Fruit fly (Drosophila melanogaster): ENCODE results near the gene mRpS24.
A peak's percentile ranks its signal among the peaks of the same experiment; 100 is the strongest.

The mRpS24 gene

DNA sequence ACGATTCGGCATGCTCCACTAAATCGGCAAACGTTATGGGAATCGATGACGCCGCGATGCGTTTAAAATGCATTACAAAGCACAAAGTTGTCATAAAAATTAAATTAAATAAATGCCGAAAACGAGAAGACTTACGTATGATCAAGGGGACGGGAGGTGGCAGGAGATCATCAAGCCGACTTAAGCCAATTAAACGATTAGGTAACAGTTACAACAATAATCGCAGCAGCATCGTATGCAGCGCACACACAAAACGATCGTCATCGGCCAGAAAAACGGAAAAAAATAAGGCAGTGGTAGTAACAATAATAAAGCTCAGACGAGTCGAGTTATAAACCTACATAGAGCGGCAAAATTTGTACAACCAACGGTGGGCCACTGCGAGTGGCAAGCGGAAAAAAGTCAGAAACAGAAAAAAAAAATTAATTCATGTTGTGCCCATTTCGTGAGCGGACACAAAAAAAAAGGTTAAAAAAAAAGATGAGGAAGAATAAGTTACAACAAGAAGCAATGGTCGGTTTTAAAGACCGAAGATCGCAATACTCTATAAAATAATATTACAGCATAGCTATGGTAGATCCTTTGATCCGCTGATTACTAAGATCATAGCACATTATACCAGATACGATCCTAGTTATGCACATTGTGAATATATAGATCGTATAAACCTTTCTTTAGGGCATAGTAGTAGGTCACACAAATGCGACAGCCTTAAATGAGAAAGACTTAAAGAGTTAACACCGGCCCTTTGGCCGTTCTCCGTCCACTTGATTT, 43.2 kb upstream of the mRpS24 start (continued):
- TF ChIP-seq CG11247 (GFP tag; IDR thresholded peaks at IDR 0.05) = peak; percentile 40; the same call in 1 of the 2 replicates
- TF ChIP-seq gem (tag; optimal IDR thresholded peaks at IDR 0.05) = peak; percentile 74
- no peak for TF ChIP-seq CG14860 (GFP tag; IDR thresholded peaks at IDR 0.05; ENCODE audit: partially characterized antibody)
- TF ChIP-seq Ssrp (tag; optimal IDR thresholded peaks at IDR 0.05) = peak; percentile 64
- TF ChIP-seq CG10979 (tag; optimal IDR thresholded peaks at IDR 0.05) = peak; percentile 55
- peak; percentile 23 for TF ChIP-seq CG9437 (GFP tag; optimal IDR thresholded peaks at IDR 0.05)
- TF ChIP-seq emc (GFP tag; optimal IDR thresholded peaks at IDR 0.05) = no peak
- no peak for TF ChIP-seq hth (optimal IDR thresholded peaks at IDR 0.05)
- TF ChIP-seq unpg (GFP tag; optimal IDR thresholded peaks at IDR 0.05) = peak; percentile 60
- TF ChIP-seq CG16863 (GFP tag; optimal IDR thresholded peaks at IDR 0.05) = peak; percentile 4
- TF ChIP-seq lmd (GFP tag; IDR thresholded peaks at IDR 0.05) = peak; percentile 57
- TF ChIP-seq dimm (GFP tag; IDR thresholded peaks at IDR 0.05) = no peak
- peak; percentile 70 for TF ChIP-seq dysf (GFP tag; IDR thresholded peaks at IDR 0.05)
- no peak for TF ChIP-seq CG12744 (GFP tag; optimal IDR thresholded peaks at IDR 0.05)
- TF ChIP-seq jing (GFP tag; optimal IDR thresholded peaks at IDR 0.05) = peak; percentile 17
- TF ChIP-seq CG6854 (GFP tag; optimal IDR thresholded peaks at IDR 0.05) = no peak
- TF ChIP-seq pb (GFP tag; optimal IDR thresholded peaks at IDR 0.05) = peak; percentile 0
- TF ChIP-seq Ptx1 (GFP tag; IDR thresholded peaks at IDR 0.05) = peak; percentile 71
- TF ChIP-seq CG11093 (GFP tag; IDR thresholded peaks at IDR 0.05) = no peak
- TF ChIP-seq Mrtf (GFP tag; IDR thresholded peaks at IDR 0.05) = peak; percentile 55; the same call in 2 of the 3 replicates
- peak; percentile 49 for TF ChIP-seq Fer3 (tag; optimal IDR thresholded peaks at IDR 0.05)
- no peak for TF ChIP-seq psq (GFP tag; optimal IDR thresholded peaks at IDR 0.05)
- TF ChIP-seq ro (GFP tag; IDR thresholded peaks at IDR 0.05) = no peak
- TF ChIP-seq CG12236 (GFP tag; optimal IDR thresholded peaks at IDR 0.05) = peak; percentile 7
- no peak for TF ChIP-seq seq (GFP tag; IDR thresholded peaks at IDR 0.05)
- no peak for TF ChIP-seq CG15073 (GFP tag; optimal IDR thresholded peaks at IDR 0.05)
- TF ChIP-seq E2f1 (GFP tag; IDR thresholded peaks at IDR 0.05) = 0 out of 2 replicates have a peak, but pooled peaks have one; percentile 28
- peak; percentile 21 for TF ChIP-seq HHEX (GFP tag; optimal IDR thresholded peaks at IDR 0.05)
- peak; percentile 38 for TF ChIP-seq ems (GFP tag; optimal IDR thresholded peaks at IDR 0.05)
- TF ChIP-seq ash1 (GFP tag; optimal IDR thresholded peaks at IDR 0.05) = no peak
- no peak for TF ChIP-seq Doc2 (GFP tag; IDR thresholded peaks at IDR 0.05)
- no peak for TF ChIP-seq knrl (GFP tag; IDR thresholded peaks at IDR 0.05; ENCODE audit: partially characterized antibody)
- TF ChIP-seq D19B (GFP tag; optimal IDR thresholded peaks at IDR 0.05) = no peak
- peak; percentile 35 for TF ChIP-seq kah (GFP tag; optimal IDR thresholded peaks at IDR 0.05)
- no peak for TF ChIP-seq HLH4C (GFP tag; IDR thresholded peaks at IDR 0.05; ENCODE audit: partially characterized antibody)
- TF ChIP-seq D (optimal IDR thresholded peaks at IDR 0.05) = no peak
- peak; percentile 53 for TF ChIP-seq D (GFP tag; optimal IDR thresholded peaks at IDR 0.05)
- no peak for TF ChIP-seq exex (tag; optimal IDR thresholded peaks at IDR 0.05)
- peak; percentile 62 for TF ChIP-seq Oli (tag; optimal IDR thresholded peaks at IDR 0.05)
- TF ChIP-seq CG13424 (tag; optimal IDR thresholded peaks at IDR 0.05) = peak; percentile 81
- peak; percentile 54; the same call in 2 of the 3 replicates for TF ChIP-seq tgo (GFP tag; IDR thresholded peaks at IDR 0.05)
- no peak for TF ChIP-seq Hr39 (optimal IDR thresholded peaks at IDR 0.05)
- peak; percentile 21 for TF ChIP-seq Asciz (GFP tag; optimal IDR thresholded peaks at IDR 0.05)
- peak; percentile 92 for TF ChIP-seq ci (GFP tag; IDR thresholded peaks at IDR 0.05)
- TF ChIP-seq Bgb (GFP tag; IDR thresholded peaks at IDR 0.05; ENCODE audit: partially characterized antibody) = no peak
- no peak for TF ChIP-seq toy (GFP tag; IDR thresholded peaks at IDR 0.05)
- TF ChIP-seq CG18619 (GFP tag; optimal IDR thresholded peaks at IDR 0.05) = no peak
- peak; percentile 1 for TF ChIP-seq Camta (GFP tag; optimal IDR thresholded peaks at IDR 0.05)
- no peak for TF ChIP-seq Adf1 (GFP tag; IDR thresholded peaks at IDR 0.05)
- TF ChIP-seq CG12219 (GFP tag; optimal IDR thresholded peaks at IDR 0.05) = peak; percentile 61
- TF ChIP-seq CG7372 (GFP tag; IDR thresholded peaks at IDR 0.05) = peak; percentile 48; the same call in 1 of the 2 replicates
